Worm (Caenorhabditis elegans) whole organism, midembryonic: ENCODE measurements around the gene C54E10.11.
"Not testable (repeated sequence)": the region's sequence is repeated elsewhere in the genome, so short reads cannot be mapped to it uniquely, and the experiment has no call there.

ENCODE experiments used
- T22C8.4 ChIP-seq: fragments of 200-800 bp; sonication (Bioruptor generic); IDR thresholded peaks from 2 replicates; pipeline ENCODE4 v1.3.6; 2022; ENCODE audit warnings: missing genetic modification characterization, missing compliant biosample characterization
- cog-1 ChIP-seq: sonication (generic microtip); optimal IDR thresholded peaks from 2 replicates; lab custom pipeline; 2016; ENCODE audit warnings: missing genetic modification characterization, missing compliant biosample characterization
- flt-1 ChIP-seq: fragments of 200-800 bp; sonication (Bioruptor generic); IDR thresholded peaks from 2 replicates; pipeline ENCODE4 v1.3.6; 2022; ENCODE audit warnings: missing genetic modification characterization, missing compliant biosample characterization
- klf-2 ChIP-seq: fragments of 200-800 bp; sonication (Bioruptor generic); conservative IDR thresholded peaks from 2 replicates; pipeline ENCODE4 v1.3.6; 2022; ENCODE audit warnings: missing genetic modification reagents, missing genetic modification characterization, missing compliant biosample characterization
- med-1 ChIP-seq: sonication (generic microtip); optimal IDR thresholded peaks from 2 replicates; lab custom pipeline; 2017; ENCODE audit warnings: missing genetic modification characterization, mild to moderate bottlenecking, missing compliant biosample characterization, antibody characterized with exemption, missing genetic modification reagents; ENCODE audit not compliant: insufficient read depth
- ref-1 ChIP-seq: fragments of 200-800 bp; sonication (Bioruptor generic); conservative IDR thresholded peaks from 2 replicates; pipeline ENCODE4 v1.3.6; 2022; ENCODE audit warnings: missing genetic modification reagents, missing genetic modification characterization, missing compliant biosample characterization
- tab-1 ChIP-seq: fragments of 200-800 bp; sonication (Bioruptor generic); IDR thresholded peaks from 2 replicates; pipeline ENCODE4 v1.3.6; 2022; ENCODE audit warnings: missing genetic modification characterization, missing compliant biosample characterization
- ztf-23 ChIP-seq: fragments of 200-800 bp; sonication (Bioruptor generic); IDR thresholded peaks from 2 replicates; pipeline ENCODE4 v1.3.6; 2022; ENCODE audit warnings: missing genetic modification reagents, missing genetic modification characterization, missing compliant biosample characterization
- ztf-29 ChIP-seq: fragments of 200-800 bp; sonication (Bioruptor generic); IDR thresholded peaks from 2 replicates; pipeline ENCODE4 v1.3.6; 2022; ENCODE audit warnings: missing genetic modification reagents, missing genetic modification characterization, missing compliant biosample characterization

The C54E10.11 gene

DNA sequence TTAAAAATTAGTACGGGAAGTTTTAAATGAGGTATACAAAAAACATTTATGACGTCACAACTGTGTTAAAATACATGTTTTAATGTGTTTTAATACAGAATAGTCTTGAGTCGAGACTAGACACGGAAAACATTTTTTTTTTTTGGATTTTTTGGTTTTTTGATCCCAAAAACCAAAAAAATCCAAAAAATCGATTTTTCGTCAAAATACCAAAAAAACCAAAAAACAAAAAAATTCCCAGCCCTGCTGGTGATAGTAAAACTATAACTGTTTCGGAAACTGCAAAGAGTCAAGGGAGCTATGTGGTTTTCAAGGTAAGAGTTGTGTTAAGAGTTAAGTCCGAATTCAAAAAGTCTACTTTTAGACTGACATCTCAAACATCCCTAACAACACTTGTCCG, 40.9 kb downstream of the C54E10.11 start, which contains the start of gene F11D11.4:
F11D11.4 (plus strand) TSS at position 301 of the 400 bp plus-strand sequence.
- no peak for TF ChIP-seq ztf-23
- no peak for TF ChIP-seq klf-2 (GFP tag; lab: Robert Waterston, UW)
- no peak for TF ChIP-seq med-1 (GFP tag; lab: Kevin White, UChicago)
- TF ChIP-seq flt-1 (GFP tag; lab: Robert Waterston, UW): no peak
- no peak for TF ChIP-seq ref-1 (GFP tag; lab: Robert Waterston, UW)
- no peak for TF ChIP-seq cog-1 (tag; lab: Kevin White, UChicago)
- no peak for TF ChIP-seq tab-1
- no peak for TF ChIP-seq ztf-29 (GFP tag; lab: Robert Waterston, UW)
- no peak for TF ChIP-seq T22C8.4 (GFP tag; lab: Robert Waterston, UW)

ce11 chrV:18760174-18760573, 41.8 kb downstream of the C54E10.11 start, which contains the start of gene F11D11.3:
Gene F11D11.3, minus strand, starts transcription at chrV:18760274.
- TF ChIP-seq ztf-29 (GFP tag; lab: Robert Waterston, UW) (no peak), ztf-23 (no peak), T22C8.4 (GFP tag; lab: Robert Waterston, UW) (no peak), klf-2 (GFP tag; lab: Robert Waterston, UW) (no peak), flt-1 (GFP tag; lab: Robert Waterston, UW) (no peak), cog-1 (tag; lab: Kevin White, UChicago) (no peak), tab-1 (no peak), med-1 (GFP tag; lab: Kevin White, UChicago) (no peak), ref-1 (GFP tag; lab: Robert Waterston, UW) (no peak)

DNA sequence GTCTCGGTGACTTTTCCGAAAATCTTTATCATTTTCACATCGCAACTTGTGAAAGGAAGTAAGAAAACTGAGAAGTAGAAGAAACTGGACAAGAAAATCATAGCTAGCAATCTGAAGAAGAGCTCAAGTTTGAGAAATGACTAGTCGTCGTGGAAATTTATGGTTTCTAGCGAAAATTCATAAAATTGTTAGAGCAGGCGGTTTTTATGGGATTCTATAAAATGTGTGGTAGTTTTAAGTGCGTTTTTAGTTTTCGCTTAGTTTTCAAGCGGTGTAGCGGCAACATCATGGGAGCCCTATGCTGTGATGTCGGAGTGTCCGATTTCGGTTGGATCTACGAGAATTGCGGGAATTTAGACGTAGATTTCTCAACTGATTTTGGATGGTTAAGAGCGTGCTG, 47.6 kb downstream of the C54E10.11 start, which contains the start of gene clec-254:
clec-254 (minus strand) TSS at position 101 of the 400 bp plus-strand sequence.
- TF ChIP-seq med-1 (GFP tag; lab: Kevin White, UChicago); T22C8.4 (GFP tag; lab: Robert Waterston, UW); cog-1 (tag; lab: Kevin White, UChicago): not testable (repeated sequence)

DNA sequence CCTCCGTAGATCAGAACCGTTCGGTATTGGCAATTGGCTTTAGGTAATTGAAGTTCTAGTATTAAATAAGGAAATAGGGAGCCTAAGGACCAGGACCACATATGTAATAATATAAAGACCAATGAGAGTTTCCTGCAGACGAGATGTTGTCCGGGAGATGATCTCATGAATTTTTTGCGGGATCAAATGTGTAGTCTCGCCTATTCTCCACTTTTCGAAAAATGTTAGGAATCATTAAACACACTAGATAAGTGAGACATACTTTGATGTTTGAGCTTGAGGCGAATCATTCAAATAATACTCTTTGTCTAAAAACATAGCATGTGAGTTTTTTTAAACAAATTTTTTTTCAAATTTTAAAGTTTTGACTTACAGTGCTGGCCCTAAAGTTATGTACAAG, 48.9 kb downstream of the C54E10.11 start, which contains the start of gene F11D11.6:
F11D11.6 (minus strand) TSS at position 101 of the 400 bp plus-strand sequence.
- TF ChIP-seq klf-2 (GFP tag; lab: Robert Waterston, UW): no peak
- no peak for TF ChIP-seq tab-1
- TF ChIP-seq ztf-23: no peak
